Fruit fly (Drosophila melanogaster) whole organism, pupa: Measurements from ENCODE around the gene Gbeta5.

ENCODE experiments used
- CG10348 ChIP-seq: fragments of 200-800 bp; sonication (Bioruptor generic); IDR thresholded peaks from 2 replicates; pipeline ENCODE4 v1.3.6; 2022; ENCODE audit warnings: missing biosample characterization, missing genetic modification characterization
- CG12605 ChIP-seq: fragments of 200-800 bp; sonication (Bioruptor generic); IDR thresholded peaks from 2 replicates; pipeline ENCODE4 v1.3.6; 2022; ENCODE audit warnings: missing biosample characterization, missing genetic modification characterization
- CG13204 ChIP-seq: fragments of 200-800 bp; sonication (Bioruptor generic); optimal IDR thresholded peaks from 2 replicates; lab custom pipeline; 2018; ENCODE audit warnings: missing biosample characterization, mild to moderate bottlenecking, missing genetic modification characterization, moderate library complexity
- CG14655 ChIP-seq: fragments of 200-800 bp; sonication (Bioruptor generic); optimal IDR thresholded peaks from 3 replicates; lab custom pipeline; 2017; ENCODE audit warnings: mild to moderate bottlenecking, missing biosample characterization, missing genetic modification reagents, missing genetic modification characterization
- CG15710 ChIP-seq: fragments of 200-800 bp; sonication (Bioruptor generic); optimal IDR thresholded peaks from 2 replicates; lab custom pipeline; 2018; ENCODE audit warnings: missing biosample characterization, mild to moderate bottlenecking, missing genetic modification characterization, moderate library complexity
- CG17806 ChIP-seq: fragments of 200-800 bp; sonication (Bioruptor generic); optimal IDR thresholded peaks from 2 replicates; lab custom pipeline; 2018; ENCODE audit warnings: missing biosample characterization, mild to moderate bottlenecking, missing genetic modification characterization, moderate library complexity
- CG32121 ChIP-seq: fragments of 200-800 bp; sonication (Bioruptor generic); IDR thresholded peaks from 2 replicates; pipeline ENCODE4 v1.3.6; 2022; ENCODE audit warnings: missing biosample characterization, missing genetic modification characterization
- CG34367 ChIP-seq: fragments of 200-800 bp; sonication (Bioruptor generic); optimal IDR thresholded peaks from 2 replicates; lab custom pipeline; 2018; ENCODE audit warnings: missing biosample characterization, mild to moderate bottlenecking, missing genetic modification characterization
- CG4496 ChIP-seq: fragments of 200-800 bp; sonication (Bioruptor generic); IDR thresholded peaks from 3 replicates; pipeline ENCODE4 v1.3.6; 2022; ENCODE audit warnings: missing biosample characterization, missing genetic modification characterization
- CG8159 ChIP-seq: fragments of 200-800 bp; sonication (Bioruptor generic); optimal IDR thresholded peaks from 3 replicates; lab custom pipeline; 2018; ENCODE audit warnings: missing biosample characterization, mild to moderate bottlenecking, missing genetic modification characterization, moderate library complexity
- CG8301 ChIP-seq: fragments of 200-800 bp; sonication (Bioruptor generic); optimal IDR thresholded peaks from 2 replicates; lab custom pipeline; 2018; ENCODE audit warnings: missing biosample characterization, mild to moderate bottlenecking, missing genetic modification characterization
- CG9948 ChIP-seq: fragments of 200-800 bp; sonication (Bioruptor generic); optimal IDR thresholded peaks from 2 replicates; lab custom pipeline; 2018; ENCODE audit warnings: missing biosample characterization, mild to moderate bottlenecking, missing genetic modification characterization, moderate library complexity
- D1 ChIP-seq: fragments of 200-800 bp; sonication (Bioruptor generic); optimal IDR thresholded peaks from 2 replicates; lab custom pipeline; 2018; ENCODE audit warnings: missing biosample characterization, mild to moderate bottlenecking, missing genetic modification characterization, moderate library complexity
- EcR ChIP-seq: fragments of 200-800 bp; sonication (Bioruptor generic); optimal IDR thresholded peaks from 3 replicates; lab custom pipeline; 2019; ENCODE audit warnings: missing biosample characterization, missing genetic modification characterization, mild to moderate bottlenecking, moderate library complexity, missing genetic modification reagents
- Ets98B ChIP-seq: fragments of 200-800 bp; sonication (Bioruptor generic); IDR thresholded peaks from 2 replicates; pipeline ENCODE4 v1.3.6; 2022; ENCODE audit warnings: missing biosample characterization, missing genetic modification characterization
- Pif1A ChIP-seq: fragments of 200-800 bp; sonication (Bioruptor generic); optimal IDR thresholded peaks from 3 replicates; lab custom pipeline; 2016; ENCODE audit warnings: missing biosample characterization, missing genetic modification characterization
- Pif1B ChIP-seq: fragments of 200-800 bp; sonication (Bioruptor generic); optimal IDR thresholded peaks from 3 replicates; lab custom pipeline; 2016; ENCODE audit warnings: missing biosample characterization, missing genetic modification characterization
- Snoo ChIP-seq: fragments of 200-800 bp; sonication (Bioruptor generic); optimal IDR thresholded peaks from 3 replicates; lab custom pipeline; 2017; ENCODE audit warnings: missing biosample characterization, mild to moderate bottlenecking, missing genetic modification characterization, inconsistent platforms
- fd96Ca ChIP-seq: fragments of 200-800 bp; sonication (Bioruptor generic); IDR thresholded peaks from 3 replicates; pipeline ENCODE4 v1.3.6; 2022; ENCODE audit warnings: missing biosample characterization, missing genetic modification characterization
- gl ChIP-seq: fragments of 200-800 bp; sonication (Bioruptor generic); optimal IDR thresholded peaks from 2 replicates; lab custom pipeline; 2018; ENCODE audit warnings: missing biosample characterization, mild to moderate bottlenecking, missing genetic modification characterization
- rn ChIP-seq: fragments of 200-800 bp; sonication (Bioruptor generic); IDR thresholded peaks from 2 replicates; pipeline ENCODE4 v1.3.6; 2022; ENCODE audit warnings: missing biosample characterization, missing genetic modification characterization

The Gbeta5 gene

DNA sequence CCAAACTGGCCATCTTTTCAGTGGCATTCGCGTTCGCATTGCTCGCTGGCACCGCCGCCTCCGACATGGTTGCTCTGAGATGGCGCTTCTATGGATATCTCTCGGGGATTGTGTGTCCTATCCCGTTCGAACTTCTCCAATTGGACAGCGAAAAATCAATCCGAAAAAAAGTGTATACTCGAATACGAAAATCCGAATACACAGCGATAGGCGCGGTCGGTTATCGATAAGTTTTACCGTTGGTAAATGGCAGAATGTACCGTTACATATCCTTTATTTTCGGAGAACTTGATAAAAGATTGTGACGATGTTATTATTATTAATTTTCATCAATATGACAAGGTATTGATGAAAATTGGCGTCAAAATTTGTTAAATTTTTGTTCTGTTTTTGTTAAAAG is at the start of gene Gbeta5:
Gene Gbeta5 (minus strand): TSS at position 199 of the 400 bp plus-strand sequence.
- TF ChIP-seq gl (no peak), CG17806 (tag; lab: Kevin White, UChicago) (no peak), CG15710 (no peak), CG10348 (no peak), rn (no peak), Ets98B (no peak)
- TF ChIP-seq, all 21 proteins: peak for 0

DNA sequence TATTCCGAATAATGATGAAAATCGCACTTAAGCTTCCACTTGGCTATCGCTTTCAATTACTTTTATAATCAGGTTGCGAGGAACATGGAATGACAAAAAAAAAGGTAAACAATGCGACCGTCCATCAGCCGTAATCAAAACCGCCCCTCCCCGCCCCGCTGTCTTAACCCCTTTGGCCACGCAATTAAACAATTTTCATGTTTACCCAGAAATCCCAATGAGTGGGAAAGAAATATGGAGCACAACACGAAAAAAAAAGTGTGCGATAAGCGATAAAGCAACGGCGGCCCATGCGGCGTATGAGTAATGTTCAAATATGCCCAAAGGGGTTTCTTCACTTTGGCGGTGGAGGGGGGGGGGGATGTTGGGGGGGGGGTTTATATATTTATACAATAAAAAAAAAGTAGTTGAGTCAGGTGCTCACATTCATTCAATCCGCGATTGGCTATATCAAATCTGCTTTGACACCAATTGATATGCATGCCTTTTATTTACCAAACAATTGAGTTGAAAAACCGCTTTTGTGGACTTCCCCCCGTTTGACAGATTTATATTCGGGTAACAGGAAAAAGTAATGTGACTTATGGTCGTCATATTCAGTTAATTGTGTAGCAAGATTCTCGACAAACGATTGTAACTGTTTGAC is 47.0 kb upstream of the Gbeta5 start:
- TF ChIP-seq Ets98B (no peak), fd96Ca (GFP tag; lab: Robert Waterston, UW) (0 out of 3 replicates have a peak, but pooled peaks have one; percentile 11), CG14655 (GFP tag; lab: Kevin White, UChicago) (no peak), CG34367 (tag; lab: Kevin White, UChicago) (no peak)

DNA sequence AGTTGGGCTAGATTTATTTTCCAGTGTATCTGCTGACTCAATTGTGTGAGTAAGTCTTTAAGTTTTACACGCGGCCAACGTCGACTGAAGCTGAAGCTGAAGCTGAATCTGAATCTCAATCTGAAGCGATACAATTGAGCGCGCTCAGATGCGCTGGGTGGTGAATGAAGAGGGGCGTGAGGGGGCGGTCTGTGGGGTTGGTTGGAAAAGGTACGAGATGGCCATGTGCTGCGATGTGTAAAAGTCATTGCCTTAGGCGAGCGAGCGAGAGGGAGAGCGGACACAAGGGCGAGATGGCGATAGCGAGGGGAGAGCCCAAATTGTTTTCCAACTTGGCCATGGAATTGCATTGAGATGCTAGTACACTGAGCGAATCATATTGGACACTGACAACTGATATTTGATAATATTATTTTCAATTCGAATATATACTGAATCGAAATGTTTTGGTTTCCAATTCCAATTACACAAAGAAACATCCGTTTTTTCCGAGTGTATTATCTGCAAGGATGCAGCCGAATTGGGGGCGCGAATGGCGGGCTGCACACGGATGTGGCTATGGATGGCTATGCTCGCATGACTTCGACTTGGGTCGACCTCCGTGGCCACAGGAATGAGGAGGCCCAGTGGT is 44.6 kb upstream of the Gbeta5 start:
- TF ChIP-seq gl = peak; percentile 19
- TF ChIP-seq CG8159 = peak; percentile 55
- TF ChIP-seq fd96Ca (GFP tag; lab: Robert Waterston, UW) = peak; percentile 82
- peak; percentile 55 for TF ChIP-seq rn
- TF ChIP-seq CG34367 (tag; lab: Kevin White, UChicago) = peak; percentile 67
- peak; percentile 69 for TF ChIP-seq EcR
- peak; percentile 81 for TF ChIP-seq CG13204 (GFP tag; lab: Kevin White, UChicago)
- peak; percentile 70 for TF ChIP-seq Pif1A
- peak; percentile 63 for TF ChIP-seq Snoo
- no peak for TF ChIP-seq D1 (tag; lab: Kevin White, UChicago)
- TF ChIP-seq CG17806 (tag; lab: Kevin White, UChicago) = peak; percentile 69
- peak; percentile 75 for TF ChIP-seq Pif1B (GFP tag; lab: Kevin White, UChicago)
- TF ChIP-seq Ets98B = peak; percentile 79
- peak; percentile 68 for TF ChIP-seq CG8301 (tag; lab: Kevin White, UChicago)
- peak; percentile 55 for TF ChIP-seq CG15710
- TF ChIP-seq CG9948 = peak; percentile 66
- peak; percentile 58 for TF ChIP-seq CG32121 (GFP tag; lab: Robert Waterston, UW)
- TF ChIP-seq CG4496 (GFP tag; lab: Robert Waterston, UW) = peak; percentile 89
- TF ChIP-seq CG10348 = 0 out of 2 replicates have a peak, but pooled peaks have one; percentile 31
- TF ChIP-seq CG14655 (GFP tag; lab: Kevin White, UChicago) = peak; percentile 80
- peak; percentile 83 for TF ChIP-seq CG12605 (GFP tag; lab: Robert Waterston, UW)

DNA sequence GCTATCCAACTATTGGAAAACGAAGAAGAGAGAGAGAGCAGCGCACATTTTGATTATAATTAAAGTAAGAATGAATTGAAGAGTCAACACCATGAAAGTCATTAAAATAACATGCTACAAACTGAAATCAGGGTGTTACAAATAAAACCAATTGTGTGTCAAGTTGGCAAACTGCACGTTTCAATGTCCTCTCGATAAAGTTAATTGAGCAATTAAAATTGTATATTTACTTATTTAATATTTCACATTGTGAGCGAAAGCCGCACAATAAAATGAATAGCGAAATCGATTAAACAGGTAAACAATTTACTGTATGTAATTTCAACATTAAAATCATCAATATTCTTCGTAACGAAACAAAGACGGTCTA is 44.1 kb upstream of the Gbeta5 start:
- no peak for TF ChIP-seq CG4496 (GFP tag; lab: Robert Waterston, UW)
- TF ChIP-seq CG14655 (GFP tag; lab: Kevin White, UChicago) = peak; percentile 51
- no peak for TF ChIP-seq CG12605 (GFP tag; lab: Robert Waterston, UW)
- TF ChIP-seq D1 (tag; lab: Kevin White, UChicago) = no peak
- TF ChIP-seq Pif1A = no peak
- no peak for TF ChIP-seq fd96Ca (GFP tag; lab: Robert Waterston, UW)
- no peak for TF ChIP-seq Ets98B
- no peak for TF ChIP-seq Pif1B (GFP tag; lab: Kevin White, UChicago)
- peak; percentile 25 for TF ChIP-seq Snoo
- TF ChIP-seq CG8159 = peak; percentile 38
- TF ChIP-seq CG9948 = peak; percentile 23
- peak; percentile 24 for TF ChIP-seq CG8301 (tag; lab: Kevin White, UChicago)
- TF ChIP-seq CG32121 (GFP tag; lab: Robert Waterston, UW) = no peak
- no peak for TF ChIP-seq CG13204 (GFP tag; lab: Kevin White, UChicago)

dm6 chrX:8195449-8196156 is 43.5 kb upstream of the Gbeta5 start:
- TF ChIP-seq CG13204 (GFP tag; lab: Kevin White, UChicago) (no peak), CG12605 (GFP tag; lab: Robert Waterston, UW) (no peak), Pif1B (GFP tag; lab: Kevin White, UChicago) (no peak), EcR (no peak), CG15710 (no peak), CG17806 (tag; lab: Kevin White, UChicago) (no peak), CG32121 (GFP tag; lab: Robert Waterston, UW) (no peak), CG14655 (GFP tag; lab: Kevin White, UChicago) (no peak), rn (no peak), CG10348 (no peak), gl (no peak), CG8159 (no peak), CG34367 (tag; lab: Kevin White, UChicago) (no peak), CG8301 (tag; lab: Kevin White, UChicago) (no peak), Snoo (no peak), Pif1A (no peak), CG4496 (GFP tag; lab: Robert Waterston, UW) (no peak), Ets98B (no peak), CG9948 (no peak)

- TF ChIP-seq CG13204 (GFP tag; lab: Kevin White, UChicago) = peak; percentile 48
- TF ChIP-seq CG8159 = no peak
These were observed 42.5 kb upstream of the Gbeta5 start for dm6 chrX:8194559-8194958.
